Worm (Caenorhabditis elegans) whole organism, mixed stage, embryonic: ENCODE results near the gene Y105C5A.24.

Experiments used
- blmp-1 ChIP-seq: fragments of 150-350 bp; optimal IDR thresholded peaks from 2 replicates; lab custom pipeline; 2014; ENCODE audit warnings: missing biosample characterization, missing genetic modification characterization
- cnd-1 ChIP-seq: fragments of 200-800 bp; sonication (Bioruptor generic); optimal IDR thresholded peaks from 2 replicates; lab custom pipeline; 2018; ENCODE audit warnings: mild to moderate bottlenecking, missing genetic modification characterization, missing compliant biosample characterization
- elt-1 ChIP-seq: sonication (generic microtip); optimal IDR thresholded peaks from 2 replicates; lab custom pipeline; 2017; ENCODE audit warnings: missing genetic modification characterization, mild to moderate bottlenecking, missing compliant biosample characterization, antibody characterized with exemption, moderate library complexity, borderline replicate concordance; ENCODE audit not compliant: insufficient read depth
- elt-3 ChIP-seq: fragments of 150-350 bp; optimal IDR thresholded peaks from 2 replicates; lab custom pipeline; 2014; ENCODE audit warnings: missing biosample characterization, missing genetic modification characterization
- lin-32 ChIP-seq: fragments of 200-800 bp; sonication (Bioruptor generic); optimal IDR thresholded peaks from 2 replicates; lab custom pipeline; 2018; ENCODE audit warnings: mild to moderate bottlenecking, missing genetic modification characterization, missing compliant biosample characterization
- mab-5 ChIP-seq: fragments of 150-350 bp; optimal IDR thresholded peaks from 2 replicates; lab custom pipeline; 2014; ENCODE audit warnings: missing biosample characterization, missing genetic modification characterization
- nhr-237 ChIP-seq: fragments of 150-350 bp; optimal IDR thresholded peaks from 2 replicates; lab custom pipeline; 2014; ENCODE audit warnings: missing biosample characterization, missing genetic modification characterization
- pha-4 ChIP-seq: fragments of 150-350 bp; optimal IDR thresholded peaks from 2 replicates; lab custom pipeline; 2018; ENCODE audit warnings: missing biosample characterization, missing genetic modification reagents, missing genetic modification characterization
- snpc-4 ChIP-seq: fragments of 150-350 bp; optimal IDR thresholded peaks from 2 replicates; lab custom pipeline; 2014; ENCODE audit warnings: missing biosample characterization, missing genetic modification characterization
- unc-62 ChIP-seq: fragments of 150-350 bp; optimal IDR thresholded peaks from 2 replicates; lab custom pipeline; 2014; ENCODE audit warnings: missing biosample characterization, missing genetic modification reagents, missing genetic modification characterization
- ztf-11 ChIP-seq: fragments of 150-350 bp; optimal IDR thresholded peaks from 2 replicates; lab custom pipeline; 2014; ENCODE audit warnings: missing biosample characterization, missing genetic modification characterization

- TF ChIP-seq nhr-237 (no peak), elt-3 (tag; lab: Kevin White, UChicago) (no peak), pha-4 (tag; lab: Kevin White, UChicago) (no peak), unc-62 (GFP tag; lab: Kevin White, UChicago) (no peak), cnd-1 (tag; lab: Kevin White, UChicago) (no peak), mab-5 (tag; lab: Kevin White, UChicago) (no peak), blmp-1 (no peak), ztf-11 (tag; lab: Kevin White, UChicago) (no peak), lin-32 (GFP tag; lab: Kevin White, UChicago) (no peak), snpc-4 (no peak), elt-1 (tag; lab: Kevin White, UChicago) (no peak)
Measured at ce11 chrIV:15819759-15820158, 29.9 kb upstream of the Y105C5A.24 start, which contains the start of gene daf-38.
